Fruit fly (Drosophila melanogaster) whole organism, wandering third instar larva: ENCODE data around the gene Scgbeta.

Experiments
- Abd-B ChIP-seq: fragments of >200 bp; optimal IDR thresholded peaks from 2 replicates; lab custom pipeline; 2017; ENCODE audit warnings: missing biosample characterization, missing genetic modification characterization
- CG32264 ChIP-seq: fragments of 200-800 bp; sonication (Bioruptor generic); optimal IDR thresholded peaks from 2 replicates; lab custom pipeline; 2016; ENCODE audit warnings: missing biosample characterization, missing genetic modification characterization
- CG9705 ChIP-seq: fragments of 200-800 bp; sonication (Bioruptor generic); optimal IDR thresholded peaks from 2 replicates; lab custom pipeline; 2018; ENCODE audit warnings: missing biosample characterization, mild to moderate bottlenecking, missing genetic modification characterization
- CrebA ChIP-seq: fragments of 200-800 bp; sonication (Bioruptor generic); optimal IDR thresholded peaks from 2 replicates; lab custom pipeline; 2016; ENCODE audit warnings: missing biosample characterization, mild to moderate bottlenecking, missing genetic modification characterization, borderline replicate concordance
- Dfd ChIP-seq: fragments of >200 bp; optimal IDR thresholded peaks from 2 replicates; lab custom pipeline; 2017; ENCODE audit warnings: missing biosample characterization, missing genetic modification characterization
- Dif ChIP-seq: fragments of 200-275, 200-300 bp; sonication (Bioruptor generic); optimal IDR thresholded peaks from 2 replicates; lab custom pipeline; 2018; ENCODE audit warnings: missing biosample characterization, missing genetic modification characterization; ENCODE audit not compliant: partially characterized antibody
- GATAd ChIP-seq: sonication (Bioruptor generic); optimal IDR thresholded peaks from 2 replicates; lab custom pipeline; 2016; ENCODE audit warnings: missing biosample characterization, missing genetic modification characterization
- HLH106 ChIP-seq: fragments of 200-800 bp; optimal IDR thresholded peaks from 3 replicates; lab custom pipeline; 2019; ENCODE audit warnings: missing biosample characterization, mild to moderate bottlenecking, missing genetic modification characterization, moderate library complexity
- Hr83 ChIP-seq: fragments of 200-300 bp; sonication (Bioruptor generic); optimal IDR thresholded peaks from 2 replicates; lab custom pipeline; 2016; ENCODE audit warnings: missing biosample characterization, mild to moderate bottlenecking, missing genetic modification characterization, moderate library complexity; ENCODE audit not compliant: poor library complexity, severe bottlenecking
- Jra ChIP-seq: sonication (Bioruptor generic); optimal IDR thresholded peaks from 2 replicates; lab custom pipeline; 2016; ENCODE audit warnings: missing biosample characterization, missing genetic modification characterization
- Mio ChIP-seq: sonication (Bioruptor generic); optimal IDR thresholded peaks from 2 replicates; lab custom pipeline; 2016; ENCODE audit warnings: missing biosample characterization, missing genetic modification characterization
- Myc ChIP-seq: fragments of >200 bp; optimal IDR thresholded peaks from 2 replicates; lab custom pipeline; 2017
- N ChIP-seq: fragments of >200 bp; optimal IDR thresholded peaks from 2 replicates; lab custom pipeline; 2018; ENCODE audit warnings: missing biosample characterization, missing external identifiers, missing genetic modification characterization
- OdsH ChIP-seq: fragments of 200-800 bp; sonication (Bioruptor generic); optimal IDR thresholded peaks from 2 replicates; lab custom pipeline; 2016; ENCODE audit warnings: missing biosample characterization, mild to moderate bottlenecking, missing genetic modification characterization
- Rel ChIP-seq, 2 experiments: fragments of 200-800 bp; sonication (Bioruptor generic) in 1 of 2; optimal IDR thresholded peaks; 2 replicates in 1 of 2; 3 replicates in 1 of 2; lab custom pipeline; 2016 to 2019; ENCODE audit warnings: mild to moderate bottlenecking in 2 of 2, missing biosample characterization in 2 of 2, missing genetic modification characterization in 2 of 2, moderate library complexity in 1 of 2
- Sp1 ChIP-seq: fragments of 200-800 bp; sonication (Bioruptor generic); optimal IDR thresholded peaks from 3 replicates; lab custom pipeline; 2019; ENCODE audit warnings: missing biosample characterization, mild to moderate bottlenecking, missing genetic modification characterization, moderate library complexity
- Vsx2 ChIP-seq: fragments of 200-300, 225-300 bp; sonication (Bioruptor generic); optimal IDR thresholded peaks from 2 replicates; lab custom pipeline; 2018; ENCODE audit warnings: missing biosample characterization, missing genetic modification characterization; ENCODE audit not compliant: partially characterized antibody
- br ChIP-seq: fragments of 200-800 bp; sonication (Bioruptor generic); optimal IDR thresholded peaks from 2 replicates; lab custom pipeline; 2016; ENCODE audit warnings: missing biosample characterization, missing genetic modification characterization
- brk ChIP-seq: fragments of 200-800 bp; sonication (Bioruptor generic); optimal IDR thresholded peaks from 2 replicates; lab custom pipeline; 2016; ENCODE audit warnings: missing biosample characterization, mild to moderate bottlenecking, missing genetic modification characterization
- dmrt93B ChIP-seq: fragments of 200-800 bp; sonication (Bioruptor generic); optimal IDR thresholded peaks from 2 replicates; lab custom pipeline; 2018; ENCODE audit warnings: missing biosample characterization, mild to moderate bottlenecking, missing genetic modification characterization
- dsf ChIP-seq: sonication (Bioruptor generic); optimal IDR thresholded peaks from 2 replicates; lab custom pipeline; 2016; ENCODE audit warnings: missing biosample characterization, missing genetic modification characterization, borderline replicate concordance
- ey ChIP-seq: fragments of 200-800 bp; sonication (Bioruptor generic); optimal IDR thresholded peaks from 2 replicates; lab custom pipeline; 2016; ENCODE audit warnings: missing biosample characterization, missing genetic modification characterization
- foxo ChIP-seq, 2 experiments: fragments of 200-800 bp; sonication (Bioruptor generic); optimal IDR thresholded peaks; 2 replicates in 1 of 2; 3 replicates in 1 of 2; lab custom pipeline; 2016 to 2017; ENCODE audit warnings: missing biosample characterization in 2 of 2, missing genetic modification characterization in 2 of 2
- fru ChIP-seq: fragments of 200-800 bp; sonication (Bioruptor generic); optimal IDR thresholded peaks from 3 replicates; lab custom pipeline; 2016; ENCODE audit warnings: missing biosample characterization, mild to moderate bottlenecking, missing genetic modification characterization
- h ChIP-seq: fragments of 200-800 bp; sonication (Bioruptor generic); optimal IDR thresholded peaks from 3 replicates; lab custom pipeline; 2016; ENCODE audit warnings: missing biosample characterization, mild to moderate bottlenecking, missing genetic modification characterization
- lola ChIP-seq: fragments of >200 bp; optimal IDR thresholded peaks from 2 replicates; lab custom pipeline; 2017; ENCODE audit warnings: missing biosample characterization, missing genetic modification characterization
- pan ChIP-seq: fragments of >200 bp; optimal IDR thresholded peaks from 2 replicates; lab custom pipeline; 2017
- psq ChIP-seq: fragments of 200-800 bp; sonication (Bioruptor generic); optimal IDR thresholded peaks from 3 replicates; lab custom pipeline; 2017; ENCODE audit warnings: missing biosample characterization, mild to moderate bottlenecking, missing genetic modification characterization, moderate library complexity
- rgr ChIP-seq: fragments of 200-800 bp; sonication (Bioruptor generic); optimal IDR thresholded peaks from 3 replicates; lab custom pipeline; 2016; ENCODE audit warnings: missing biosample characterization, mild to moderate bottlenecking, missing genetic modification characterization
- tai ChIP-seq: sonication (Bioruptor generic); optimal IDR thresholded peaks from 2 replicates; lab custom pipeline; 2016; ENCODE audit warnings: missing biosample characterization, missing genetic modification characterization
- usp ChIP-seq: fragments of >200 bp; optimal IDR thresholded peaks from 2 replicates; lab custom pipeline; 2017; ENCODE audit warnings: missing biosample characterization, missing genetic modification characterization
- woc ChIP-seq: sonication (Bioruptor generic); optimal IDR thresholded peaks from 2 replicates; lab custom pipeline; 2016; ENCODE audit warnings: missing biosample characterization, mild to moderate bottlenecking, missing genetic modification characterization

Gene Scgbeta

dm6 chr3R:12375258-12375783 lies 46.9 kb downstream of the Scgbeta start, which contains the start of gene GstD5:
Gene GstD5 (plus strand): TSS chr3R:12375733.
- TF ChIP-seq fru (GFP tag; lab: Kevin White, UChicago) = no peak
- TF ChIP-seq N = no peak
- no peak for TF ChIP-seq Mio
- no peak for TF ChIP-seq Vsx2
- no peak for TF ChIP-seq dsf
- no peak for TF ChIP-seq lola
- no peak for TF ChIP-seq CG32264 (GFP tag; lab: Kevin White, UChicago)
- TF ChIP-seq CG9705 (GFP tag; lab: Kevin White, UChicago) = no peak
- no peak for TF ChIP-seq br (GFP tag; lab: Kevin White, UChicago)
- TF ChIP-seq brk = no peak
- no peak for TF ChIP-seq Dfd
- TF ChIP-seq Myc (lab: Kevin White, UChicago) = no peak
- no peak for TF ChIP-seq psq (GFP tag; lab: Kevin White, UChicago)
- no peak for TF ChIP-seq HLH106 (tag; lab: Kevin White, UChicago)
- TF ChIP-seq Jra (GFP tag; lab: Kevin White, UChicago) = no peak
- TF ChIP-seq CrebA (GFP tag; lab: Kevin White, UChicago) = no peak
- no peak for TF ChIP-seq h
- TF ChIP-seq GATAd (GFP tag; lab: Kevin White, UChicago) = no peak
- TF ChIP-seq, all 38 proteins: peak for 0

dm6 chr3R:12373800-12374199 lies 48.4 kb downstream of the Scgbeta start, which contains the start of gene GstD4:
Gene GstD4 (plus strand): TSS chr3R:12374100.
- TF ChIP-seq Rel (GFP tag; optimal IDR thresholded peaks at IDR 0.05; lab: Kevin White, UChicago) (no peak), Rel (tag; optimal IDR thresholded peaks at IDR 0.05; lab: Kevin White, UChicago) (no peak), Dfd (no peak), woc (GFP tag; lab: Kevin White, UChicago) (no peak), Dif (no peak), Vsx2 (no peak), usp (GFP tag; lab: Kevin White, UChicago) (no peak), rgr (GFP tag; lab: Kevin White, UChicago) (no peak), HLH106 (tag; lab: Kevin White, UChicago) (no peak), Myc (lab: Kevin White, UChicago) (no peak), pan (lab: Kevin White, UChicago) (no peak), OdsH (GFP tag; lab: Kevin White, UChicago) (no peak), N (no peak), tai (GFP tag; lab: Kevin White, UChicago) (no peak), h (no peak), Hr83 (no peak), Sp1 (GFP tag; lab: Kevin White, UChicago) (no peak), CrebA (GFP tag; lab: Kevin White, UChicago) (no peak), ey (no peak)

dm6 chr3R:12372800-12373199 lies 49.4 kb downstream of the Scgbeta start, which contains the start of gene GstD3:
Gene GstD3 (plus strand): TSS chr3R:12373068.
- TF ChIP-seq N = no peak
- no peak for TF ChIP-seq Mio
- no peak for TF ChIP-seq Myc (lab: Kevin White, UChicago)
- no peak for TF ChIP-seq tai (GFP tag; lab: Kevin White, UChicago)
- no peak for TF ChIP-seq CG32264 (GFP tag; lab: Kevin White, UChicago)
- TF ChIP-seq dmrt93B (GFP tag; lab: Kevin White, UChicago) = no peak
- no peak for TF ChIP-seq GATAd (GFP tag; lab: Kevin White, UChicago)
- no peak for TF ChIP-seq lola
- no peak for TF ChIP-seq Dfd
- no peak for TF ChIP-seq h
- no peak for TF ChIP-seq woc (GFP tag; lab: Kevin White, UChicago)
- TF ChIP-seq brk = no peak
- TF ChIP-seq CG9705 (GFP tag; lab: Kevin White, UChicago) = no peak
- TF ChIP-seq foxo (GFP tag; optimal IDR thresholded peaks at IDR 0.05; lab: Kevin White, UChicago) = no peak
- no peak for TF ChIP-seq OdsH (GFP tag; lab: Kevin White, UChicago)
- TF ChIP-seq Abd-B (GFP tag; lab: Kevin White, UChicago) = no peak
- TF ChIP-seq, all 38 proteins: peak for 0

dm6 chr3R:12371671-12372070 lies 50.6 kb downstream of the Scgbeta start, which contains the start of gene GstD2:
Gene GstD2 (plus strand): TSS chr3R:12371971.
- no peak for TF ChIP-seq dmrt93B (GFP tag; lab: Kevin White, UChicago)
- no peak for TF ChIP-seq HLH106 (tag; lab: Kevin White, UChicago)
- TF ChIP-seq Dfd = no peak
- no peak for TF ChIP-seq lola
- TF ChIP-seq pan (lab: Kevin White, UChicago) = no peak
- no peak for TF ChIP-seq psq (GFP tag; lab: Kevin White, UChicago)
- TF ChIP-seq brk = no peak
